Worm (Caenorhabditis elegans) whole organism, late embryonic: ENCODE results near the gene Y43F8B.14.

ENCODE experiments used
- C38D4.7 ChIP-seq: fragments of 200-800 bp; sonication (Bioruptor generic); optimal IDR thresholded peaks from 2 replicates; lab custom pipeline; 2018; ENCODE audit warnings: mild to moderate bottlenecking, missing genetic modification characterization, moderate library complexity, missing compliant biosample characterization
- F13H6.1 ChIP-seq: sonication (generic microtip); optimal IDR thresholded peaks from 2 replicates; lab custom pipeline; 2016; ENCODE audit warnings: missing genetic modification characterization, missing compliant biosample characterization
- ama-1 ChIP-seq: fragments of 150-350 bp; optimal IDR thresholded peaks from 2 replicates; lab custom pipeline; 2014
- ceh-18 ChIP-seq: sonication (generic microtip); optimal IDR thresholded peaks from 2 replicates; lab custom pipeline; 2016; ENCODE audit warnings: missing genetic modification characterization, missing compliant biosample characterization
- ceh-19 ChIP-seq: fragments of 200-800 bp; sonication (Bioruptor generic); optimal IDR thresholded peaks from 2 replicates; lab custom pipeline; 2018; ENCODE audit warnings: mild to moderate bottlenecking, missing genetic modification characterization, missing compliant biosample characterization
- ceh-22 ChIP-seq: sonication (generic microtip); optimal IDR thresholded peaks from 2 replicates; lab custom pipeline; 2017; ENCODE audit warnings: missing biosample characterization, missing genetic modification characterization
- ceh-24 ChIP-seq: sonication (generic microtip); optimal IDR thresholded peaks from 2 replicates; lab custom pipeline; 2016; ENCODE audit warnings: mild to moderate bottlenecking, missing genetic modification characterization, missing compliant biosample characterization
- ceh-30 ChIP-seq: fragments of 150-350 bp; optimal IDR thresholded peaks from 2 replicates; lab custom pipeline; 2014; ENCODE audit warnings: missing biosample characterization, missing genetic modification characterization
- ceh-31 ChIP-seq: sonication (generic microtip); optimal IDR thresholded peaks from 2 replicates; lab custom pipeline; 2016; ENCODE audit warnings: missing genetic modification characterization, missing compliant biosample characterization
- ceh-48 ChIP-seq: sonication (generic microtip); optimal IDR thresholded peaks from 2 replicates; lab custom pipeline; 2016; ENCODE audit warnings: missing genetic modification characterization, inconsistent platforms, missing compliant biosample characterization
- ceh-6 ChIP-seq: fragments of 200-800 bp; sonication (Bioruptor generic); optimal IDR thresholded peaks from 2 replicates; lab custom pipeline; 2018; ENCODE audit warnings: mild to moderate bottlenecking, missing genetic modification characterization, missing compliant biosample characterization
- ceh-9 ChIP-seq: sonication (generic microtip); optimal IDR thresholded peaks from 2 replicates; lab custom pipeline; 2016; ENCODE audit warnings: mild to moderate bottlenecking, missing genetic modification characterization, inconsistent platforms, missing compliant biosample characterization
- dve-1 ChIP-seq: sonication (generic microtip); optimal IDR thresholded peaks from 2 replicates; lab custom pipeline; 2017; ENCODE audit warnings: antibody characterized with exemption, mild to moderate bottlenecking, missing genetic modification characterization, missing compliant biosample characterization
- elt-2 ChIP-seq: sonication (generic microtip); optimal IDR thresholded peaks from 2 replicates; lab custom pipeline; 2016; ENCODE audit warnings: missing genetic modification reagents, missing genetic modification characterization, missing compliant biosample characterization
- elt-4 ChIP-seq: sonication (generic microtip); optimal IDR thresholded peaks from 2 replicates; lab custom pipeline; 2016; ENCODE audit warnings: missing genetic modification characterization, missing compliant biosample characterization
- fax-1 ChIP-seq: sonication (generic microtip); optimal IDR thresholded peaks from 2 replicates; lab custom pipeline; 2016; ENCODE audit warnings: missing genotype, missing genetic modification characterization, missing compliant biosample characterization
- fkh-6 ChIP-seq: sonication (generic microtip); optimal IDR thresholded peaks from 2 replicates; lab custom pipeline; 2016; ENCODE audit warnings: missing genetic modification characterization, missing compliant biosample characterization
- gmeb-2 ChIP-seq: sonication (generic microtip); optimal IDR thresholded peaks from 2 replicates; lab custom pipeline; 2016; ENCODE audit warnings: missing genetic modification characterization, inconsistent platforms, missing compliant biosample characterization
- hlh-13 ChIP-seq: fragments of 200-800 bp; sonication (Bioruptor generic); optimal IDR thresholded peaks from 2 replicates; lab custom pipeline; 2018; ENCODE audit warnings: mild to moderate bottlenecking, missing genetic modification characterization, missing compliant biosample characterization
- hlh-15 ChIP-seq: sonication (generic microtip); optimal IDR thresholded peaks from 2 replicates; lab custom pipeline; 2016; ENCODE audit warnings: missing genetic modification characterization, missing compliant biosample characterization
- hlh-30 ChIP-seq: sonication (generic microtip); optimal IDR thresholded peaks from 2 replicates; lab custom pipeline; 2017; ENCODE audit warnings: antibody characterized with exemption, missing genetic modification characterization, missing compliant biosample characterization; ENCODE audit not compliant: insufficient read depth
- lin-11 ChIP-seq: fragments of 200-800 bp; sonication (Bioruptor generic); optimal IDR thresholded peaks from 2 replicates; lab custom pipeline; 2018; ENCODE audit warnings: mild to moderate bottlenecking, missing genetic modification characterization, missing compliant biosample characterization
- nhr-11 ChIP-seq: fragments of 150-350 bp; optimal IDR thresholded peaks from 2 replicates; lab custom pipeline; 2014; ENCODE audit warnings: missing biosample characterization, missing genetic modification characterization
- nhr-232 ChIP-seq: sonication (generic microtip); optimal IDR thresholded peaks from 2 replicates; lab custom pipeline; 2016; ENCODE audit warnings: missing genetic modification characterization, missing compliant biosample characterization
- odd-2 ChIP-seq: sonication (generic microtip); optimal IDR thresholded peaks from 2 replicates; lab custom pipeline; 2017; ENCODE audit warnings: antibody characterized with exemption, mild to moderate bottlenecking, missing genetic modification characterization, missing compliant biosample characterization
- pha-2 ChIP-seq: sonication (generic microtip); optimal IDR thresholded peaks from 2 replicates; lab custom pipeline; 2017; ENCODE audit warnings: mild to moderate bottlenecking, missing genetic modification characterization, missing compliant biosample characterization
- pha-4 ChIP-seq: fragments of 150-350 bp; optimal IDR thresholded peaks from 2 replicates; lab custom pipeline; 2018; ENCODE audit warnings: missing biosample characterization, missing genetic modification reagents, missing genetic modification characterization
- pros-1 ChIP-seq: fragments of 150-350 bp; optimal IDR thresholded peaks from 2 replicates; lab custom pipeline; 2014; ENCODE audit warnings: missing biosample characterization, missing genetic modification reagents, missing genetic modification characterization
- ref-2 ChIP-seq: sonication (generic microtip); optimal IDR thresholded peaks from 2 replicates; lab custom pipeline; 2016; ENCODE audit warnings: missing genetic modification characterization, missing compliant biosample characterization
- rnt-1 ChIP-seq: sonication (generic microtip); optimal IDR thresholded peaks from 2 replicates; lab custom pipeline; 2016; ENCODE audit warnings: missing genetic modification characterization, missing compliant biosample characterization
- sox-4 ChIP-seq: sonication (generic microtip); optimal IDR thresholded peaks from 2 replicates; lab custom pipeline; 2017; ENCODE audit warnings: mild to moderate bottlenecking, missing genetic modification characterization, inconsistent platforms, missing compliant biosample characterization
- syd-9 ChIP-seq: sonication (generic microtip); optimal IDR thresholded peaks from 2 replicates; lab custom pipeline; 2016; ENCODE audit warnings: mild to moderate bottlenecking, missing genetic modification characterization, moderate library complexity, missing compliant biosample characterization
- tbx-2 ChIP-seq: sonication (generic microtip); optimal IDR thresholded peaks from 2 replicates; lab custom pipeline; 2016; ENCODE audit warnings: missing genetic modification characterization, missing compliant biosample characterization
- tbx-7 ChIP-seq: sonication (generic microtip); optimal IDR thresholded peaks from 2 replicates; lab custom pipeline; 2016; ENCODE audit warnings: missing genotype, missing genetic modification characterization, missing compliant biosample characterization
- ttx-3 ChIP-seq: sonication (generic microtip); optimal IDR thresholded peaks from 2 replicates; lab custom pipeline; 2016; ENCODE audit warnings: missing genetic modification reagents, missing genetic modification characterization, missing compliant biosample characterization
- unc-3 ChIP-seq, 2 experiments: fragments of 200-800 bp in 1 of 2; sonication (Bioruptor generic) in 1 of 2; sonication (generic microtip) in 1 of 2; conservative IDR thresholded peaks in 1 of 2; optimal IDR thresholded peaks in 1 of 2; 2 replicates each; pipeline versions ENCODE4 v1.3.6 to Lab custom; 2016 to 2022; ENCODE audit warnings: missing compliant biosample characterization in 2 of 2, missing genetic modification characterization in 2 of 2, missing genetic modification reagents in 1 of 2
- unc-42 ChIP-seq: sonication (generic microtip); optimal IDR thresholded peaks from 2 replicates; lab custom pipeline; 2016; ENCODE audit warnings: missing genotype, missing genetic modification characterization, missing compliant biosample characterization
- unc-55 ChIP-seq: sonication (generic microtip); optimal IDR thresholded peaks from 2 replicates; lab custom pipeline; 2017; ENCODE audit warnings: missing biosample characterization, missing genetic modification reagents, missing genetic modification characterization
- ztf-16 ChIP-seq: sonication (generic microtip); optimal IDR thresholded peaks from 2 replicates; lab custom pipeline; 2017; ENCODE audit warnings: missing genetic modification characterization, missing compliant biosample characterization

The Y43F8B.14 gene

DNA sequence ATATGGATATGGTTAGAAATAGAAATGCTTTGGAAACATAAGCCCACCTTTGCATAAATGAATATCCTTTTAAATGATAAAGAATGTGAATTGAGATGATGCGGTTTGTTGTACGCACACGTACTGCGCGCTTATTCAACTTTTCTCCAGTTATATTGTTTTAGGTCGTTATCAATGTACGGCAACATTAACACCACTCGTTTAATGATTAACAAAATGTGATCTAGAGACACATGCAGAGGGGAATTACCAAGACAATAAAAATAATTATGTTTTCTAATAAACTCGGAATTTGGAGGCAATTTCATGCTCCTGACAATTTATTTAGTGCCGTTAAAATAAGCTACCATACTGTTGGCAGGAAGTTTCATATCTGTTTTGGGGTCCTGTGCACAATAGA lies 10.3 kb downstream of the Y43F8B.14 start, which contains the start of gene M04C3.1:
Gene M04C3.1 (minus strand): TSS at position 164 of the 400 bp plus-strand sequence.
- TF ChIP-seq sox-4 (tag; lab: Kevin White, UChicago) (no peak), rnt-1 (tag; lab: Kevin White, UChicago) (no peak), elt-4 (tag; lab: Kevin White, UChicago) (no peak), ttx-3 (tag; lab: Kevin White, UChicago) (no peak), ceh-6 (GFP tag; lab: Kevin White, UChicago) (no peak), ceh-30 (no peak), unc-55 (GFP tag; lab: Kevin White, UChicago) (no peak), ama-1 (no peak), nhr-11 (tag; lab: Kevin White, UChicago) (no peak), hlh-30 (tag; lab: Kevin White, UChicago) (no peak), pha-4 (tag; lab: Kevin White, UChicago) (no peak), syd-9 (tag; lab: Kevin White, UChicago) (no peak), hlh-15 (tag; lab: Kevin White, UChicago) (no peak), unc-3 (GFP tag; conservative IDR thresholded peaks at IDR 0.05; lab: Robert Waterston, UW) (no peak), unc-3 (tag; optimal IDR thresholded peaks at IDR 0.05; lab: Kevin White, UChicago) (no peak)

DNA sequence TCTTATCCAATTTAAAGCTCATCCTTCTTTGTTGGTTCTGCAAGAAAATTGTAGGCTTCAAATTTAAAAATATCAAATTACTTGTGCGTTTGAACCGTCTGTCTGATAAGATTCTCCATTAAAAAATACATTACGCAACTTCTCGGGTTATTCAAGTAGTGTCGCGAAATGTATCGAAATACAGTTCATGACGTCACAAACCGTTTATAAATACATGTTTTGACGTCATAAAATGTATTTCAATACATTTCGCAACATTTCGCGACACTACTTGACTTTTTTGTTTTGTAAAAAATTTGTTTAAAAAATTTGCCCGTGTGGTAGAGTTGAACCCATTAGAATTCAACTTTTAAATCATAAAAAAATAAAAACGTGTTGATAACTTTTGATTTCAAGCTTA lies 12.2 kb downstream of the Y43F8B.14 start:
- TF ChIP-seq nhr-232 = no peak
- TF ChIP-seq ceh-48 = no peak
- TF ChIP-seq hlh-15 (tag; lab: Kevin White, UChicago) = no peak
- no peak for TF ChIP-seq ref-2 (tag; lab: Kevin White, UChicago)
- no peak for TF ChIP-seq ceh-22 (tag; lab: Kevin White, UChicago)
- no peak for TF ChIP-seq dve-1
- TF ChIP-seq tbx-7 (tag; lab: Kevin White, UChicago) = no peak
- TF ChIP-seq ceh-19 (GFP tag; lab: Kevin White, UChicago) = no peak
- TF ChIP-seq gmeb-2 (tag; lab: Kevin White, UChicago) = no peak
- TF ChIP-seq pros-1 = no peak

DNA sequence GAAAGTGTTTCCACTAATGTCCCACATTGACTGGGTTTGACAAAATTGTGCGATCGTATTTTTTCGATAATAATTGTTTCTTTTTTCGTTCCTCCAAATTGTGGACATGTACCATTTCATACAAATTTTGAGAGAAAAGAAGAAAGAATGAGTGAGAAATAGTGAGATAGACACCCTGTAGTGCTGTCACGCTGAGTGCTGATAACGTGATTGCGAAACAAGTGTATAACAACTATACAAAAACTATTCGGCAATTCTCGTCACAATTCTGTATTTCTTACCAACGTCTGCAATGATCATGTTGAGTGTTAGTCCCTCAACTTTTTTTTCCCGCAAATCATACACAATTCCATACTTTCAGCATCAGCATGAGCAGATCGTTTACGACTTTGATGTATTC lies 19.5 kb downstream of the Y43F8B.14 start, which contains the start of gene C25F9.14:
Gene C25F9.14 (plus strand): TSS at position 178 of the 400 bp plus-strand sequence.
- TF ChIP-seq fkh-6 (no peak), pha-2 (tag; lab: Kevin White, UChicago) (no peak), tbx-7 (tag; lab: Kevin White, UChicago) (no peak), F13H6.1 (tag; lab: Kevin White, UChicago) (no peak), ceh-24 (tag; lab: Kevin White, UChicago) (no peak), lin-11 (tag; lab: Kevin White, UChicago) (no peak), hlh-30 (tag; lab: Kevin White, UChicago) (no peak), unc-42 (tag; lab: Kevin White, UChicago) (no peak)

DNA sequence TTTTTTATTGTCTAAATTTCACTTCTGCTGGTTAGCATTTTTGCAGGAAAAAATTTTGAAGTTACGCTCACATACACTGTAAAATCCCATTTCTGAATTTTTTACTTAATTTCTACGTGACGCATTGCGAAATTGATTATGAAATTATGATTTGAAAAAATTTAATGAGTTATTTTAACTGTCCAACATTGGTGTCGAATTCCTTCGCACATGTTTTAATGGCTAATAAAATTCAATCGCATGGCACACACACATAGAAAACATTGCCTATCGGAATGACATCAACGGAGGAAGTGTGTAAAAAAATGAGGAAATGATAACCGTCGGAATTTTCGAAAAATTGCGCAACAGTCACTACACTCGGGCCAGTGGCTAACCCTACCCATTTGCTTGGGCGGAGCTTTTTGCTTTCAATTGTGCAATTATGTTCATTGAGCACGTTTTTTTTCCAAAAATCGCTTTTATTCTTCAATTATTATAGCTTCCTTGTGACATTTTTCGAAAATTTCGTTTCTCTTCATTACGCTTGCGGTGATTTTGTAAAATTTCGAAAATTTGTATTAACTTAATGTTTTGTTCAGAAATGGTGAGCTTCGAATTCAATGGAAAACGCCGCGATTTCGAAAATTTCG lies 21.8 kb downstream of the Y43F8B.14 start, which contains the start of gene C25F9.16:
Gene C25F9.16 (plus strand): TSS at position 582 of the 632 bp plus-strand sequence.
- TF ChIP-seq fax-1 (no peak), ceh-9 (tag; lab: Kevin White, UChicago) (no peak), gmeb-2 (tag; lab: Kevin White, UChicago) (no peak), elt-2 (tag; lab: Kevin White, UChicago) (no peak), tbx-2 (tag; lab: Kevin White, UChicago) (no peak), sox-4 (tag; lab: Kevin White, UChicago) (no peak), odd-2 (tag; lab: Kevin White, UChicago) (no peak), syd-9 (tag; lab: Kevin White, UChicago) (no peak), ceh-22 (tag; lab: Kevin White, UChicago) (no peak), pha-2 (tag; lab: Kevin White, UChicago) (no peak), pros-1 (no peak), C38D4.7 (no peak), ceh-31 (no peak), nhr-11 (tag; lab: Kevin White, UChicago) (no peak), ceh-18 (tag; lab: Kevin White, UChicago) (no peak), ceh-19 (GFP tag; lab: Kevin White, UChicago) (no peak), ztf-16 (tag; lab: Kevin White, UChicago) (no peak), hlh-13 (GFP tag; lab: Kevin White, UChicago) (no peak)
